Worm (Caenorhabditis elegans): ENCODE measurements around the gene Y7A5A.1.

DNA sequence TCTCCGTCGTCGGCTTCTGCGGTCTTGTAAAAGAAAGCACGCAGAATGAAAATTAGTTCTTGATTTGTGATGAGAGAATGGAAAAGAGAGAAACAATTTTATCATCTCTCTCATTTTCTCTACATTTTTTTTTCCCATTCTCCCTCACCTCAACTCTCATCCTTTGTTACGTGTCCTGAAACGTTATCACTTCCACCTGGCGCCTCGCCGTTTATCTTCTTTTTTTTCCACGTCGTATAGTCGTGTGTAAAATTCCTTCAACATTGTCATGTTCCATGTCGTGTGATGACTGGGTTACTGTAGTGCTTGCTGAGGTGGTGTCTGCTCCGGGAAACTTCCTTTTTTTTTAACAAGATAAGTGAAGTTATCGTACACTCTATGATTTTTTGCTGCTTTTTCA lies 8.2 kb upstream of the Y7A5A.1 start:
- TF ChIP-seq him-1 (tag; optimal IDR thresholded peaks at IDR 0.05) (no peak), W03F9.2 (tag; optimal IDR thresholded peaks at IDR 0.05) (no peak)
